Worm (Caenorhabditis elegans): ENCODE measurements around the gene F13B12.3.

- TF ChIP-seq pha-4 (tag; optimal IDR thresholded peaks at IDR 0.05): no peak
- TF ChIP-seq nhr-76 (tag; optimal IDR thresholded peaks at IDR 0.05): no peak
- TF ChIP-seq lsy-2 (tag; optimal IDR thresholded peaks at IDR 0.05): no peak
- no peak for TF ChIP-seq unc-62 (GFP tag; optimal IDR thresholded peaks at IDR 0.05)
- TF ChIP-seq nhr-12 (tag; optimal IDR thresholded peaks at IDR 0.05): no peak
- TF ChIP-seq nhr-2 (tag; optimal IDR thresholded peaks at IDR 0.05): no peak
- no peak for TF ChIP-seq sptf-1 (tag; optimal IDR thresholded peaks at IDR 0.05)
- no peak for TF ChIP-seq flh-1 (GFP tag; optimal IDR thresholded peaks at IDR 0.05)
- TF ChIP-seq blmp-1 (tag; optimal IDR thresholded peaks at IDR 0.05): no peak
- no peak for TF ChIP-seq ces-1 (GFP tag; optimal IDR thresholded peaks at IDR 0.05)
Measured at ce11 chrIV:10463987-10464638, 25.2 kb downstream of the F13B12.3 start, which contains the start of gene ugt-43.

Measured in whole organism, mixed stage, embryonic.